Worm (Caenorhabditis elegans) whole organism, mixed stage, embryonic: ENCODE data around the gene his-60.

Experiments used
- ceh-39 ChIP-seq: fragments of 150-350 bp; optimal IDR thresholded peaks from 2 replicates; lab custom pipeline; 2014; ENCODE audit warnings: missing biosample characterization, missing genetic modification characterization
- elt-1 ChIP-seq: sonication (generic microtip); optimal IDR thresholded peaks from 2 replicates; lab custom pipeline; 2017; ENCODE audit warnings: missing genetic modification characterization, mild to moderate bottlenecking, missing compliant biosample characterization, antibody characterized with exemption, moderate library complexity, borderline replicate concordance; ENCODE audit not compliant: insufficient read depth
- elt-3 ChIP-seq: fragments of 150-350 bp; optimal IDR thresholded peaks from 2 replicates; lab custom pipeline; 2014; ENCODE audit warnings: missing biosample characterization, missing genetic modification characterization
- flh-1 ChIP-seq: fragments of 200-800 bp; sonication (Bioruptor generic); optimal IDR thresholded peaks from 2 replicates; lab custom pipeline; 2018; ENCODE audit warnings: mild to moderate bottlenecking, missing genetic modification characterization, moderate library complexity, missing compliant biosample characterization
- nhr-2 ChIP-seq: fragments of 150-350 bp; optimal IDR thresholded peaks from 2 replicates; lab custom pipeline; 2014; ENCODE audit warnings: missing biosample characterization, missing genetic modification characterization
- pha-4 ChIP-seq: fragments of 150-350 bp; optimal IDR thresholded peaks from 2 replicates; lab custom pipeline; 2018; ENCODE audit warnings: missing biosample characterization, missing genetic modification reagents, missing genetic modification characterization
- sem-2 ChIP-seq: fragments of 200-800 bp; sonication (Bioruptor generic); optimal IDR thresholded peaks from 2 replicates; lab custom pipeline; 2018; ENCODE audit warnings: mild to moderate bottlenecking, missing genetic modification characterization, missing compliant biosample characterization
- snpc-4 ChIP-seq: fragments of 150-350 bp; optimal IDR thresholded peaks from 2 replicates; lab custom pipeline; 2014; ENCODE audit warnings: missing biosample characterization, missing genetic modification characterization
- unc-39 ChIP-seq: fragments of 150-350 bp; optimal IDR thresholded peaks from 2 replicates; lab custom pipeline; 2014; ENCODE audit warnings: missing biosample characterization, missing genetic modification characterization
- unc-62 ChIP-seq: fragments of 150-350 bp; optimal IDR thresholded peaks from 2 replicates; lab custom pipeline; 2014; ENCODE audit warnings: missing biosample characterization, missing genetic modification reagents, missing genetic modification characterization
- ztf-11 ChIP-seq: fragments of 150-350 bp; optimal IDR thresholded peaks from 2 replicates; lab custom pipeline; 2014; ENCODE audit warnings: missing biosample characterization, missing genetic modification characterization

ce11 chrIV:7510829-7511228 is 23.0 kb upstream of the his-60 start:
- TF ChIP-seq unc-62 (no peak), pha-4 (tag; lab: Kevin White, UChicago) (no peak), flh-1 (GFP tag; lab: Kevin White, UChicago) (no peak), elt-1 (tag; lab: Kevin White, UChicago) (no peak), unc-39 (tag; lab: Kevin White, UChicago) (no peak), nhr-2 (tag; lab: Kevin White, UChicago) (no peak), sem-2 (GFP tag; lab: Kevin White, UChicago) (no peak), ceh-39 (tag; lab: Kevin White, UChicago) (no peak), snpc-4 (tag; lab: Kevin White, UChicago) (no peak), elt-3 (tag; lab: Kevin White, UChicago) (no peak), ztf-11 (tag; lab: Kevin White, UChicago) (no peak)
